Worm (Caenorhabditis elegans): ENCODE measurements around the gene pes-9.

DNA sequence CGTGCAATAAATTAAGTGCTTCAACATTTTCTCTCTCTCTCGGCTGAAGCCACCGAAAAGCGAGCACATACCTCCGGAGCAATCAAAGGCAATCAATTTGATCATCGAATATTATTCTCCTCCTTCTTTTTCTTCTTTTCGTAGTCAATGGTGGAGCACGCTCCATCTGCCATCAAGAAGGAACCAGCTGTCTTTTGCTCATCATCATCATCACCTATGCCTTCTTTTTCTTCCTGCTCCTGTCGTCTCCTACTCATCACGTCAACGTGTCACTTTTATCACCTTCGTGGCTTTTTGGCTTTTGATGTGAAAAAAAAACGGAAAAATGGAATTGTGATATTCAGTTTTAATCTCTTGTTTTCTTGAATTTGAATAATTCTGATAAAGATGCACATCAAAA is 28.8 kb upstream of the pes-9 start:
- TF ChIP-seq tab-1 (GFP tag; IDR thresholded peaks at IDR 0.05), result no peak
- TF ChIP-seq flt-1 (GFP tag; IDR thresholded peaks at IDR 0.05), result no peak
- TF ChIP-seq ztf-23 (GFP tag; IDR thresholded peaks at IDR 0.05), result no peak
- TF ChIP-seq cog-1 (tag; optimal IDR thresholded peaks at IDR 0.05), result no peak
- TF ChIP-seq T22C8.4 (GFP tag; IDR thresholded peaks at IDR 0.05), result no peak
- no peak for TF ChIP-seq klf-2 (GFP tag; conservative IDR thresholded peaks at IDR 0.05)
